Worm (Caenorhabditis elegans) whole organism, early embryonic: ENCODE data around the gene rab-3.

Source experiments
- B0310.2 ChIP-seq: sonication (generic microtip); optimal IDR thresholded peaks from 2 replicates; lab custom pipeline; 2016; ENCODE audit warnings: mild to moderate bottlenecking, missing genetic modification characterization, missing compliant biosample characterization
- F13C5.2 ChIP-seq: sonication (generic microtip); optimal IDR thresholded peaks from 2 replicates; lab custom pipeline; 2017; ENCODE audit warnings: mild to moderate bottlenecking, missing genetic modification characterization, inconsistent platforms, missing compliant biosample characterization
- aly-1 ChIP-seq: sonication (generic microtip); optimal IDR thresholded peaks from 2 replicates; lab custom pipeline; 2016; ENCODE audit warnings: missing genetic modification characterization, missing compliant biosample characterization
- ama-1 ChIP-seq: fragments of 150-350 bp; optimal IDR thresholded peaks from 2 replicates; lab custom pipeline; 2014
- ceh-13 ChIP-seq: fragments of 200-800 bp; sonication (Bioruptor generic); optimal IDR thresholded peaks from 2 replicates; lab custom pipeline; 2018; ENCODE audit warnings: mild to moderate bottlenecking, missing genetic modification characterization, missing compliant biosample characterization
- ceh-36 ChIP-seq: sonication (generic microtip); optimal IDR thresholded peaks from 2 replicates; lab custom pipeline; 2016; ENCODE audit warnings: missing genetic modification characterization, inconsistent platforms, missing compliant biosample characterization
- ets-7 ChIP-seq: sonication (generic microtip); optimal IDR thresholded peaks from 2 replicates; lab custom pipeline; 2016; ENCODE audit warnings: missing genotype, missing genetic modification characterization, missing compliant biosample characterization
- flt-1 ChIP-seq: fragments of 200-800 bp; sonication (Bioruptor generic); IDR thresholded peaks from 2 replicates; pipeline ENCODE4 v1.3.6; 2022; ENCODE audit warnings: missing genetic modification characterization, missing compliant biosample characterization
- hmbx-1 ChIP-seq: sonication (generic microtip); optimal IDR thresholded peaks from 2 replicates; lab custom pipeline; 2016; ENCODE audit warnings: mild to moderate bottlenecking, missing genetic modification characterization, missing compliant biosample characterization
- hmg-4 ChIP-seq: fragments of 200-800 bp; sonication (Bioruptor generic); optimal IDR thresholded peaks from 2 replicates; lab custom pipeline; 2018; ENCODE audit warnings: mild to moderate bottlenecking, missing genetic modification characterization, missing compliant biosample characterization
- hnd-1 ChIP-seq: sonication (generic microtip); optimal IDR thresholded peaks from 2 replicates; lab custom pipeline; 2016; ENCODE audit warnings: missing genetic modification characterization, missing compliant biosample characterization
- pes-1 ChIP-seq: fragments of 200-800 bp; sonication (Bioruptor generic); IDR thresholded peaks from 2 replicates; pipeline ENCODE4 v1.3.6; 2022; ENCODE audit warnings: missing genetic modification reagents, missing genetic modification characterization, missing compliant biosample characterization
- scrt-1 ChIP-seq: fragments of 200-800 bp; sonication (Bioruptor generic); IDR thresholded peaks from 2 replicates; pipeline ENCODE4 v1.3.6; 2022; ENCODE audit warnings: missing genetic modification characterization, missing compliant biosample characterization
- sea-1 ChIP-seq: fragments of 200-800 bp; sonication (Bioruptor generic); conservative IDR thresholded peaks from 2 replicates; pipeline ENCODE4 v1.3.6; 2022; ENCODE audit warnings: missing genetic modification characterization, missing compliant biosample characterization
- tbx-11 ChIP-seq: fragments of 200-800 bp; sonication (Bioruptor generic); IDR thresholded peaks from 2 replicates; pipeline ENCODE4 v1.3.6; 2022; ENCODE audit warnings: missing genetic modification characterization, missing compliant biosample characterization
- tbx-37 ChIP-seq: fragments of 200-800 bp; sonication (Bioruptor generic); conservative IDR thresholded peaks from 2 replicates; pipeline ENCODE4 v1.3.6; 2022; ENCODE audit warnings: missing genetic modification reagents, missing genetic modification characterization, missing compliant biosample characterization
- tra-4 ChIP-seq: sonication (generic microtip); optimal IDR thresholded peaks from 2 replicates; lab custom pipeline; 2017; ENCODE audit warnings: missing genetic modification characterization, missing compliant biosample characterization

The rab-3 gene

ce11 chrII:5715745-5716357 is 11.8 kb downstream of the rab-3 start, which contains the start of the genes C18A3.10 and C18A3.3:
C18A3.10 (minus strand) TSS chrII:5715845.
C18A3.3 (plus strand) TSS chrII:5716307.
- TF ChIP-seq aly-1 (tag; lab: Kevin White, UChicago) (no peak), tbx-37 (GFP tag; lab: Robert Waterston, UW) (no peak), F13C5.2 (tag; lab: Kevin White, UChicago) (no peak), flt-1 (no peak), tbx-11 (GFP tag; lab: Robert Waterston, UW) (no peak), sea-1 (GFP tag; lab: Robert Waterston, UW) (no peak), scrt-1 (GFP tag; lab: Robert Waterston, UW) (no peak), hmg-4 (GFP tag; lab: Kevin White, UChicago) (no peak), pes-1 (GFP tag; lab: Robert Waterston, UW) (no peak), B0310.2 (tag; lab: Kevin White, UChicago) (no peak), ceh-36 (no peak), ceh-13 (no peak)

DNA sequence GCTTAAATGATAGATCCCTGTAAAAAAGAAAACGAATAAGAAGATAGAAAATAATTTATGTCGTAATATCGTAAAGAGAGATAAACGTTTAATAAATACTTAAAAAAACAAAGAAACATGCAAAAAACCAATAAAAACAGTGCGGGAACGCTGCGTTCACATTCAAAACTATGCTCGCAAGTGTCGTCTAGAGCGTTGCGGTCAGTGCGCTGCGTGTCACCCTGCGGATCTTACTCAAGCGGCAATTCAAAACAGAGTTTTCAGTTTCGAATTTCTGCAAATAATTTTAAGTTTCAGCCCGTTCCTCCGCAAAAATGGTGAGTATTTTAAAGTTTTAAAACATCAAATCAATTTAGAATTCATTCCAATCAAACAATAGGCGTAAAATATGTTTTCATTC is 12.8 kb downstream of the rab-3 start, which contains the start of the genes tiar-1 and lelo-4:
Gene tiar-1 (minus strand): TSS at position 17 of the 400 bp plus-strand sequence.
Gene lelo-4 (plus strand): TSS at position 118 of the 400 bp plus-strand sequence.
- no peak for TF ChIP-seq ets-7 (tag; lab: Kevin White, UChicago)
- TF ChIP-seq ceh-36 = no peak
- TF ChIP-seq ama-1 = no peak
- TF ChIP-seq F13C5.2 (tag; lab: Kevin White, UChicago) = peak; percentile 29
- no peak for TF ChIP-seq tbx-37 (GFP tag; lab: Robert Waterston, UW)
- no peak for TF ChIP-seq sea-1 (GFP tag; lab: Robert Waterston, UW)
- no peak for TF ChIP-seq pes-1 (GFP tag; lab: Robert Waterston, UW)
- TF ChIP-seq B0310.2 (tag; lab: Kevin White, UChicago) = no peak
- peak; percentile 7 for TF ChIP-seq hmg-4 (GFP tag; lab: Kevin White, UChicago)
- no peak for TF ChIP-seq ceh-13
- no peak for TF ChIP-seq tra-4 (tag; lab: Kevin White, UChicago)
- no peak for TF ChIP-seq scrt-1 (GFP tag; lab: Robert Waterston, UW)
- TF ChIP-seq hmbx-1 (tag; lab: Kevin White, UChicago) = no peak
- no peak for TF ChIP-seq hnd-1
- TF ChIP-seq flt-1 = no peak
- TF ChIP-seq tbx-11 (GFP tag; lab: Robert Waterston, UW) = no peak

- no peak for TF ChIP-seq scrt-1 (GFP tag; lab: Robert Waterston, UW)
- TF ChIP-seq ama-1 = peak; percentile 28
These were observed 15.5 kb downstream of the rab-3 start for ce11 chrII:5712126-5712525.

- TF ChIP-seq flt-1 = no peak
- TF ChIP-seq hnd-1 = no peak
- no peak for TF ChIP-seq tbx-37 (GFP tag; lab: Robert Waterston, UW)
- TF ChIP-seq scrt-1 (GFP tag; lab: Robert Waterston, UW) = no peak
- TF ChIP-seq ets-7 (tag; lab: Kevin White, UChicago) = no peak
- no peak for TF ChIP-seq aly-1 (tag; lab: Kevin White, UChicago)
These were observed 16.8 kb downstream of the rab-3 start for ce11 chrII:5710835-5711234.

DNA sequence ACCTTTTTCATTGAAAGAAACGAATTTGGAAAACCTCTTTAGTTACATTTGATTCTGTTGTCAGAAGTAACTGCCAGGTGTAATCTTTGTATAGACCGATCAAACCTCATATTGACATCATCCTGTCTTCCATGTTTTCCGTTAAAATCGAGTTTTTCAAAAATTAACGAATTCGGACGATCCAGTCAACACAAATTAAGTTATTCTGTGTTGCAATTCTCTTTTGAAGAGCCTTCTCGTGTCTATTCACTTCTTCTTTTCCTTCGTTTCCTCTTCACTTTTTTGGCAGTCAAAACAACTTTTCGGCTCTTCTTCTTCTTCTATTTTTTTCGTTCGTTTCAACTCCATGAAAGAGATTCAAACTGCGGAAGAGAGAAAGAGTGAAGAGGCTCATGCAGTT is 19.5 kb downstream of the rab-3 start:
- TF ChIP-seq hmbx-1 (tag; lab: Kevin White, UChicago) = no peak
- TF ChIP-seq ets-7 (tag; lab: Kevin White, UChicago) = no peak
- TF ChIP-seq tbx-37 (GFP tag; lab: Robert Waterston, UW) = no peak
- no peak for TF ChIP-seq sea-1 (GFP tag; lab: Robert Waterston, UW)
- no peak for TF ChIP-seq hnd-1
- TF ChIP-seq tbx-11 (GFP tag; lab: Robert Waterston, UW) = no peak
- no peak for TF ChIP-seq hmg-4 (GFP tag; lab: Kevin White, UChicago)
- no peak for TF ChIP-seq scrt-1 (GFP tag; lab: Robert Waterston, UW)
- no peak for TF ChIP-seq aly-1 (tag; lab: Kevin White, UChicago)
- TF ChIP-seq ceh-13 = no peak
- TF ChIP-seq ceh-36 = no peak
- TF ChIP-seq pes-1 (GFP tag; lab: Robert Waterston, UW) = no peak

DNA sequence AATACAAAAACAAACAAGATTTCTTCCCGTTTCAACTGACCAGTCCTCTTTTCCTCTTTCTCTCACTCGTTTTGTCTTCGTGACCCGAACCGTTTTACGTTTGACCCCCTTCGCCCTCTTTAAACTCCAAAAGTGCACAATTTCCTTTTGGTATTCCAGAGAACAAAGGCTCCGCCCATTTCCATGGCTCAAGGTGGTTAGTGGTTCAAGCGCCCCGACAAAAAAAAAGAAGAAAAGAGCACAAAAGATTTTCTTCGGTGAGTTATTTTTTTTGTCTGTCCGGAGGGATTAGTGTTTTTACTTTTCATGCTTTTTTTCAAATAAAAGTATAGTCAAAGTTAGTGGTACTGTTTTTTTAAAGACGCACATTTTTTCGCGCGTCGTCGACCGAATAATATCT is 20.1 kb downstream of the rab-3 start, which contains the start of gene osta-2:
Gene osta-2 (plus strand): TSS at position 160 of the 400 bp plus-strand sequence.
- TF ChIP-seq ceh-13 (no peak), B0310.2 (tag; lab: Kevin White, UChicago) (no peak), aly-1 (tag; lab: Kevin White, UChicago) (no peak), sea-1 (GFP tag; lab: Robert Waterston, UW) (no peak)

DNA sequence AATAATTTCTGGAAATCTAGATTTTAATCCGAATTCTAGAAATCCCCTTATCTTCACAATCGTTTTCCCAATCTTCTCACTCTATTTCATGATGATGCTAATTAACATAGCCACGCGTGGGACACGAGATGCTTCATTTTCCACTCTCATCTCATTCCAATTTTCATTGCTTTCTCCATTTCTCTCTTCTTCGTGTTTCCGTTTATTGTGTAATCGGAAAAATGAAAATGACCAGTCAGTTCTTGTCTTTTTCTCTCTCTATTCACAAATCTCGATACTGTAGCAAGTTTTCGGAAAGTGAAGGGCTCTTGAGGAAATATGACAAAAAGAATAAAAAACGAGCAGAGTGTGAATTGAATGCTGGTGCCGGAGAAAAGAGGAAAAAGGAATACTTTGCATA is 23.2 kb downstream of the rab-3 start:
- TF ChIP-seq tra-4 (tag; lab: Kevin White, UChicago) = no peak
- TF ChIP-seq aly-1 (tag; lab: Kevin White, UChicago) = no peak
- TF ChIP-seq ceh-36 = no peak
- TF ChIP-seq hmg-4 (GFP tag; lab: Kevin White, UChicago) = no peak
- no peak for TF ChIP-seq B0310.2 (tag; lab: Kevin White, UChicago)
- no peak for TF ChIP-seq tbx-11 (GFP tag; lab: Robert Waterston, UW)
- no peak for TF ChIP-seq F13C5.2 (tag; lab: Kevin White, UChicago)

ce11 chrII:5702611-5703192 is 25.0 kb downstream of the rab-3 start:
- no peak for TF ChIP-seq ceh-36
- TF ChIP-seq scrt-1 (GFP tag; lab: Robert Waterston, UW) = no peak
- TF ChIP-seq tbx-11 (GFP tag; lab: Robert Waterston, UW) = no peak
- TF ChIP-seq pes-1 (GFP tag; lab: Robert Waterston, UW) = no peak
- TF ChIP-seq ama-1 = no peak
- TF ChIP-seq hmg-4 (GFP tag; lab: Kevin White, UChicago) = no peak
